Worm (Caenorhabditis elegans) whole organism, L2 larva: ENCODE measurements around the gene arle-14.
A peak's percentile ranks its signal among the peaks of the same experiment; 100 is the strongest.

ENCODE experiments used
- C34F6.9 ChIP-seq: fragments of 150-350 bp; optimal IDR thresholded peaks from 2 replicates; lab custom pipeline; 2014; ENCODE audit warnings: missing biosample characterization, missing genetic modification characterization
- F13H6.1 ChIP-seq: sonication (generic microtip); optimal IDR thresholded peaks from 2 replicates; lab custom pipeline; 2016; ENCODE audit warnings: missing genetic modification characterization, missing compliant biosample characterization
- R02D3.7 ChIP-seq: fragments of 150-350 bp; optimal IDR thresholded peaks from 2 replicates; lab custom pipeline; 2014; ENCODE audit warnings: missing biosample characterization, missing genetic modification characterization
- Y55F3AM.14 ChIP-seq: fragments of 200-800 bp; sonication (Bioruptor generic); optimal IDR thresholded peaks from 2 replicates; lab custom pipeline; 2018; ENCODE audit warnings: mild to moderate bottlenecking, missing genetic modification characterization, missing compliant biosample characterization
- ZK546.5 ChIP-seq: sonication (generic microtip); optimal IDR thresholded peaks from 2 replicates; lab custom pipeline; 2017; ENCODE audit warnings: missing biosample characterization, missing genetic modification characterization
- alr-1 ChIP-seq: fragments of 150-350 bp; optimal IDR thresholded peaks from 2 replicates; lab custom pipeline; 2014; ENCODE audit warnings: missing biosample characterization, missing genetic modification characterization
- aly-2 ChIP-seq: fragments of 150-350 bp; optimal IDR thresholded peaks from 2 replicates; lab custom pipeline; 2014; ENCODE audit warnings: missing biosample characterization, missing genetic modification characterization
- ama-1 ChIP-seq: fragments of 150-350 bp; optimal IDR thresholded peaks from 2 replicates; lab custom pipeline; 2018; ENCODE audit warnings: inconsistent platforms
- blmp-1 ChIP-seq: sonication (generic microtip); optimal IDR thresholded peaks from 2 replicates; lab custom pipeline; 2017; ENCODE audit warnings: missing genetic modification characterization, mild to moderate bottlenecking, missing compliant biosample characterization, antibody characterized with exemption, moderate library complexity; ENCODE audit not compliant: insufficient read depth
- ceh-16 ChIP-seq: fragments of 150-350 bp; optimal IDR thresholded peaks from 2 replicates; lab custom pipeline; 2014; ENCODE audit warnings: missing biosample characterization, missing genetic modification characterization
- ceh-82 ChIP-seq: fragments of 150-350 bp; optimal IDR thresholded peaks from 2 replicates; lab custom pipeline; 2014; ENCODE audit warnings: missing biosample characterization, missing genetic modification characterization
- crh-2 ChIP-seq: sonication (generic microtip); optimal IDR thresholded peaks from 2 replicates; lab custom pipeline; 2017; ENCODE audit warnings: missing biosample characterization, missing genetic modification characterization
- elt-3 ChIP-seq: sonication (generic microtip); optimal IDR thresholded peaks from 2 replicates; lab custom pipeline; 2017; ENCODE audit warnings: missing biosample characterization, missing genetic modification characterization
- fos-1 ChIP-seq: fragments of 150-350 bp; optimal IDR thresholded peaks from 2 replicates; lab custom pipeline; 2014; ENCODE audit warnings: missing biosample characterization, missing genetic modification characterization
- gmeb-1 ChIP-seq: fragments of 150-350 bp; optimal IDR thresholded peaks from 2 replicates; lab custom pipeline; 2014; ENCODE audit warnings: missing biosample characterization, missing genetic modification characterization
- lin-11 ChIP-seq: fragments of 150-350 bp; sonication (generic microtip); optimal IDR thresholded peaks from 2 replicates; lab custom pipeline; 2014; ENCODE audit warnings: missing biosample characterization, missing genetic modification characterization, inconsistent platforms, mixed read lengths
- lin-39 ChIP-seq: fragments of 150-350 bp; optimal IDR thresholded peaks from 2 replicates; lab custom pipeline; 2014; ENCODE audit warnings: missing biosample characterization, missing genetic modification reagents, missing genetic modification characterization
- mab-5 ChIP-seq: fragments of 150-350 bp; optimal IDR thresholded peaks from 2 replicates; lab custom pipeline; 2014; ENCODE audit warnings: missing biosample characterization, missing genetic modification characterization
- mdl-1 ChIP-seq, 2 experiments: fragments of 150-350 bp in 1 of 2; sonication (generic microtip) in 1 of 2; optimal IDR thresholded peaks; 2 replicates each; lab custom pipeline; 2017; ENCODE audit warnings: missing biosample characterization in 2 of 2, missing genetic modification characterization in 2 of 2
- nhr-10 ChIP-seq: sonication (generic microtip); optimal IDR thresholded peaks from 2 replicates; lab custom pipeline; 2017; ENCODE audit warnings: missing biosample characterization, missing genetic modification characterization
- nhr-11 ChIP-seq: fragments of 150-350 bp; optimal IDR thresholded peaks from 2 replicates; lab custom pipeline; 2014; ENCODE audit warnings: missing biosample characterization, missing genetic modification characterization
- nhr-129 ChIP-seq: fragments of 150-350 bp; optimal IDR thresholded peaks from 2 replicates; lab custom pipeline; 2014; ENCODE audit warnings: missing biosample characterization, missing genetic modification characterization
- nhr-21 ChIP-seq: fragments of 150-350 bp; optimal IDR thresholded peaks from 2 replicates; lab custom pipeline; 2014; ENCODE audit warnings: missing biosample characterization, missing genetic modification characterization
- nhr-23 ChIP-seq: fragments of 150-350 bp; optimal IDR thresholded peaks from 2 replicates; lab custom pipeline; 2014; ENCODE audit warnings: missing biosample characterization, missing genetic modification reagents, missing genetic modification characterization
- nhr-6 ChIP-seq: fragments of 150-350 bp; optimal IDR thresholded peaks from 2 replicates; lab custom pipeline; 2014; ENCODE audit warnings: missing biosample characterization, missing genetic modification characterization
- peb-1 ChIP-seq: fragments of 150-350 bp; optimal IDR thresholded peaks from 2 replicates; lab custom pipeline; 2014; ENCODE audit warnings: missing biosample characterization, missing genetic modification characterization
- sma-3 ChIP-seq: sonication (generic microtip); optimal IDR thresholded peaks from 2 replicates; lab custom pipeline; 2016; ENCODE audit warnings: missing genetic modification reagents, missing genetic modification characterization, missing compliant biosample characterization
- unc-39 ChIP-seq: fragments of 150-350 bp; optimal IDR thresholded peaks from 2 replicates; lab custom pipeline; 2014; ENCODE audit warnings: missing biosample characterization, missing genetic modification characterization
- unc-55 ChIP-seq: fragments of 150-350 bp; sonication (generic microtip); optimal IDR thresholded peaks from 3 replicates; lab custom pipeline; 2014; ENCODE audit warnings: missing biosample characterization, missing genetic modification reagents, missing genetic modification characterization
- unc-62 ChIP-seq: fragments of 150-350 bp; optimal IDR thresholded peaks from 2 replicates; lab custom pipeline; 2014; ENCODE audit warnings: missing biosample characterization, missing genetic modification reagents, missing genetic modification characterization
- zag-1 ChIP-seq: fragments of 150-350 bp; optimal IDR thresholded peaks from 2 replicates; lab custom pipeline; 2014; ENCODE audit warnings: missing biosample characterization, missing genetic modification characterization
- ztf-11 ChIP-seq: sonication (generic microtip); optimal IDR thresholded peaks from 2 replicates; lab custom pipeline; 2017; ENCODE audit warnings: missing biosample characterization, missing genetic modification characterization
- ztf-4 ChIP-seq: fragments of 150-350 bp; optimal IDR thresholded peaks from 2 replicates; lab custom pipeline; 2014; ENCODE audit warnings: missing biosample characterization, missing genetic modification characterization

Gene arle-14

DNA sequence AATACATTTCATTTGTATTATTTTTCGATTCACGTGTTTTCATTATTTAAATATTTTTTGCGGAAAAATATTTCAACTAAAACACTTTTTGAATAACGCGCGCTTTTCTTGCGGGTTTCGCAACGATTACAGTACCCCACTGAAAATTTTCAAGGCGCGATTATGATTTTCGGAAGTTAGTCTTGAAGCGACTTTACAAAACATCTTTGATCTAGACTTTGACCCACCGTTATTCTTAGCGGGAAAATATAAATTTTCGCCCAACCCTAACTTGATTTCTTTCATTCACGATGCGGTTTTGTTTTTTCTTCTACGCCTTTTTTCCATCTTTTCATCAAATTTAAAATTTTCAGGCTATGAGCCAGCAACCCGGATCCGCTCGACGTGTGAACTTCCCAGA lies 35.1 kb downstream of the arle-14 start, which contains the start of gene egg-1:
TSS of gene egg-1 (plus strand) at position 354 of the 400 bp plus-strand sequence.
- no peak for TF ChIP-seq fos-1
- TF ChIP-seq peb-1 (tag; lab: Kevin White, UChicago) = no peak
- TF ChIP-seq unc-39 = no peak
- no peak for TF ChIP-seq unc-55 (GFP tag; lab: Kevin White, UChicago)
- no peak for TF ChIP-seq ceh-82 (tag; lab: Kevin White, UChicago)
- no peak for TF ChIP-seq lin-11 (tag; lab: Kevin White, UChicago)
- no peak for TF ChIP-seq blmp-1 (tag; lab: Kevin White, UChicago)
- no peak for TF ChIP-seq ztf-11 (tag; lab: Kevin White, UChicago)
- no peak for TF ChIP-seq ztf-4 (tag; lab: Kevin White, UChicago)
- no peak for TF ChIP-seq elt-3
- TF ChIP-seq F13H6.1 (tag; lab: Kevin White, UChicago) = no peak
- TF ChIP-seq R02D3.7 (tag; lab: Kevin White, UChicago) = no peak
- no peak for TF ChIP-seq nhr-129 (tag; lab: Kevin White, UChicago)
- TF ChIP-seq lin-39 (tag; lab: Kevin White, UChicago) = no peak

ce11 chrIII:5729367-5729766 lies 36.7 kb downstream of the arle-14 start:
- no peak for TF ChIP-seq unc-62
- TF ChIP-seq C34F6.9 (tag; lab: Kevin White, UChicago) = no peak

DNA sequence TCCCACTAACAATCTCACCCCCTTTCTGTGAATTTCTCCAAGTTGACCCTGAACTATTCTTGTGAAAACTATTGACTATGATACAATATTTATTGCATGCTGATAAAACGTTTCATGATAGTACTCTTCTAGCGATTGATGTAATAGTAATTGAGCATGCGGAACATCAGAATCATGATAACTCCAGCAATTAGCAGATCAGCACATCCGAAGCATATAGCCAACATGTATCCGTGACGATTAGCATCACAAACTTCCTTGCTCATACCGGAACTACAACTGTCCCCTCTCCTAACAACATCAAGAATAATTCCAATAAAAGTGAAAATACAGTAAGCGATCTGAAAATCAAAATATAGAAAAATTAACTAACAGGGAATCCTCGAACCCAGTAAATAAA lies 37.3 kb downstream of the arle-14 start:
- TF ChIP-seq gmeb-1 (tag; lab: Kevin White, UChicago) (no peak), zag-1 (tag; lab: Kevin White, UChicago) (no peak), ZK546.5 (tag; lab: Kevin White, UChicago) (no peak), nhr-11 (tag; lab: Kevin White, UChicago) (no peak), crh-2 (no peak)

- TF ChIP-seq fos-1 (peak; percentile 83), nhr-6 (tag; lab: Kevin White, UChicago) (no peak)
- TF ChIP-seq, all 48 proteins: peak for 1
These were observed 38.4 kb downstream of the arle-14 start, which contains the start of the genes B0244.9 and B0244.7 for ce11 chrIII:5730980-5731636. Gene B0244.9 (minus strand): TSS chrIII:5731030. Gene B0244.7 (plus strand): TSS chrIII:5731501.

DNA sequence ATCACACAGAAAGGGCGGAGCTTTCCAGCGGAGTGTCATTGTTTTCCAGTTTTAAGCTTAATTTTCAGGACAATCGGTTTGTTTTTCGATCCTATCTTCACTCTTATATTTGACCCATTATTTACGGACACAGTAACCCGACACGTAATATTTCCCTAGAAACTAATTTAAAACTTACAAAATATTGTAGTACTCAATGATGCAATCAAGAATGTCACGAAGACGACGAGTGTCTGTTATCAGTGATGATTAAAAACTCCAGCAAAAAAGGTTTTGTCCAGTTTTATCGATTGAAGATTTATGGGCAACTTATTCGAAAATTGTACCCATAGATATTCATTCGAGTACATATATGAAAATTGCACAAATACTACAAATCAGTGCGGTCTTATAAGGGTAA lies 40.2 kb downstream of the arle-14 start, which contains the start of gene B0244.17:
TSS of gene B0244.17 (plus strand) at position 301 of the 400 bp plus-strand sequence.
- TF ChIP-seq aly-2 (tag; lab: Kevin White, UChicago) (no peak), fos-1 (peak; percentile 73)

- TF ChIP-seq alr-1 = no peak
- TF ChIP-seq blmp-1 (tag; lab: Kevin White, UChicago) = no peak
- TF ChIP-seq unc-55 (GFP tag; lab: Kevin White, UChicago) = no peak
- no peak for TF ChIP-seq mab-5 (tag; lab: Kevin White, UChicago)
- TF ChIP-seq sma-3 (GFP tag; lab: Kevin White, UChicago) = no peak
- TF ChIP-seq ztf-4 (tag; lab: Kevin White, UChicago) = no peak
- TF ChIP-seq nhr-129 (tag; lab: Kevin White, UChicago) = no peak
- TF ChIP-seq nhr-10 (tag; lab: Kevin White, UChicago) = no peak
- TF ChIP-seq ama-1 (lab: Kevin White, UChicago) = no peak
- TF ChIP-seq nhr-6 (tag; lab: Kevin White, UChicago) = no peak
- TF ChIP-seq mdl-1 (tag; optimal IDR thresholded peaks at IDR 0.05; lab: Kevin White, UChicago) = no peak
- TF ChIP-seq unc-39 = no peak
- no peak for TF ChIP-seq ceh-16 (tag; lab: Kevin White, UChicago)
- no peak for TF ChIP-seq nhr-21 (tag; lab: Kevin White, UChicago)
- no peak for TF ChIP-seq crh-2
- no peak for TF ChIP-seq Y55F3AM.14 (GFP tag; lab: Kevin White, UChicago)
- TF ChIP-seq nhr-23 (tag; lab: Kevin White, UChicago) = no peak
These were observed 41.6 kb downstream of the arle-14 start for ce11 chrIII:5734328-5734727.
